Worm (Caenorhabditis elegans) whole organism, L3 larva: ENCODE data around the gene C49F5.13.

ENCODE experiments used
- ZK546.5 ChIP-seq: sonication (generic microtip); optimal IDR thresholded peaks from 2 replicates; lab custom pipeline; 2017; ENCODE audit warnings: missing biosample characterization, missing genetic modification characterization
- elt-1 ChIP-seq: fragments of 150-350 bp; optimal IDR thresholded peaks from 2 replicates; lab custom pipeline; 2014; ENCODE audit warnings: missing biosample characterization, missing genetic modification characterization
- fkh-10 ChIP-seq: sonication (generic microtip); optimal IDR thresholded peaks from 2 replicates; lab custom pipeline; 2017; ENCODE audit warnings: missing biosample characterization, missing genetic modification reagents, missing genetic modification characterization
- jun-1 ChIP-seq: fragments of 150-350 bp; optimal IDR thresholded peaks from 2 replicates; lab custom pipeline; 2014; ENCODE audit warnings: missing biosample characterization, missing genetic modification reagents, missing genetic modification characterization
- nhr-11 ChIP-seq: fragments of 150-350 bp; optimal IDR thresholded peaks from 2 replicates; lab custom pipeline; 2014; ENCODE audit warnings: missing biosample characterization, missing genetic modification characterization
- nhr-76 ChIP-seq: fragments of 150-350 bp; sonication (generic microtip); optimal IDR thresholded peaks from 5 replicates; lab custom pipeline; 2014; ENCODE audit warnings: missing biosample characterization, missing genetic modification characterization

- TF ChIP-seq elt-1 (tag; lab: Kevin White, UChicago) (peak; percentile 75), ZK546.5 (tag; lab: Kevin White, UChicago) (peak; percentile 70), fkh-10 (GFP tag; lab: Kevin White, UChicago) (peak; percentile 98), nhr-76 (tag; lab: Kevin White, UChicago) (peak; percentile 88), jun-1 (tag; lab: Kevin White, UChicago) (peak; percentile 100), nhr-11 (tag; lab: Kevin White, UChicago) (peak; percentile 97)
Measured at ce11 chrX:11937343-11937935, 23.8 kb upstream of the C49F5.13 start.
